Worm (Caenorhabditis elegans) whole organism, young adult: Measurements from ENCODE around the gene taf-13.

ENCODE experiments used
- F49E8.2 ChIP-seq: sonication (generic microtip); optimal IDR thresholded peaks from 3 replicates; lab custom pipeline; 2017; ENCODE audit warnings: missing genetic modification characterization, mild to moderate bottlenecking, missing compliant biosample characterization, antibody characterized with exemption, moderate library complexity; ENCODE audit not compliant: insufficient read depth
- ccch-3 ChIP-seq: fragments of 200-800 bp; sonication (Bioruptor generic); optimal IDR thresholded peaks from 2 replicates; lab custom pipeline; 2018; ENCODE audit warnings: mild to moderate bottlenecking, missing genetic modification characterization, missing compliant biosample characterization
- ets-4 ChIP-seq: fragments of 200-800 bp; sonication (Bioruptor generic); optimal IDR thresholded peaks from 2 replicates; lab custom pipeline; 2018; ENCODE audit warnings: mild to moderate bottlenecking, missing genetic modification characterization, missing compliant biosample characterization
- hrde-1 ChIP-seq: sonication (generic microtip); optimal IDR thresholded peaks from 2 replicates; lab custom pipeline; 2016; ENCODE audit warnings: missing genetic modification characterization, mild to moderate bottlenecking, missing compliant biosample characterization, moderate library complexity, missing genotype, missing genetic modification reagents, borderline replicate concordance
- nhr-120 ChIP-seq: fragments of 200-800 bp; sonication (Bioruptor generic); IDR thresholded peaks from 2 replicates; pipeline ENCODE4 v1.3.6; 2022; ENCODE audit warnings: missing genetic modification characterization, missing compliant biosample characterization
- tbx-9 ChIP-seq: sonication (generic microtip); optimal IDR thresholded peaks from 2 replicates; lab custom pipeline; 2016; ENCODE audit warnings: borderline replicate concordance, missing genetic modification characterization, inconsistent platforms, missing compliant biosample characterization

ce11 chrII:10643403-10643802 lies 38.0 kb upstream of the taf-13 start, which contains the start of gene M28.4:
- TF ChIP-seq nhr-120 (GFP tag; lab: Robert Waterston, UW) = no peak
- TF ChIP-seq ccch-3 = no peak
- TF ChIP-seq tbx-9 (tag; lab: Kevin White, UChicago) = no peak
- TF ChIP-seq hrde-1 (tag; lab: Kevin White, UChicago) = no peak
- no peak for TF ChIP-seq F49E8.2 (tag; lab: Kevin White, UChicago)
- no peak for TF ChIP-seq ets-4
